Fruit fly (Drosophila melanogaster): ENCODE results near the gene Alp12.

Alp12 gene

DNA sequence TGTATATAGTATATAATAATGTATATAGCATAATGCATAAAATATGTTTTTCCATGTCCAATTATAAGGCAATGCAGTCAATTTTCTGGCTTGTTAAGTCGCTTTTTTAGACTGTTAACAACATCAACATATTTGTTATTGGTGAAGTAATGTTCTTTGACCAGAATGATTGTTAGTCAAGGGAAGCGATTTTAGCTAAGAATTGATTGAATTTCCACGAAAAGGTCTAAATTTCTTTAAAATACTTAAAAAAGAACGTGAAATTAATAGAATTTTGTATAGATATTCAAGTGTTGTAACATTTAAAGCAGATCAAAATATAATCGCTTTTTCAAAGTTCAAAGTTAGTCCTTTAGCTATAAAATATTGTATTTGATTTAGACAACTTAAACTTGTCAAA, 39.6 kb downstream of the Alp12 start (continued):
- TF ChIP-seq CG7839 (tag; optimal IDR thresholded peaks at IDR 0.05) (peak; percentile 23), sim (GFP tag; IDR thresholded peaks at IDR 0.05) (no peak), CG5180 (GFP tag; optimal IDR thresholded peaks at IDR 0.05) (no peak), HmgZ (tag; optimal IDR thresholded peaks at IDR 0.05) (no peak), lola (GFP tag; optimal IDR thresholded peaks at IDR 0.05) (peak in 1 of 3 experiments; percentile 28), CG13624 (GFP tag; optimal IDR thresholded peaks at IDR 0.05) (no peak), seq (GFP tag; IDR thresholded peaks at IDR 0.05) (no peak), psq (GFP tag; optimal IDR thresholded peaks at IDR 0.05) (no peak), CG15479 (GFP tag; optimal IDR thresholded peaks at IDR 0.05) (no peak), h (optimal IDR thresholded peaks at IDR 0.05) (no peak), eyg (GFP tag; optimal IDR thresholded peaks at IDR 0.05) (no peak), trh (GFP tag; optimal IDR thresholded peaks at IDR 0.05) (no peak), tll (GFP tag; optimal IDR thresholded peaks at IDR 0.05) (no peak), CG10209 (GFP tag; optimal IDR thresholded peaks at IDR 0.05) (peak; percentile 5), ftz-f1 (GFP tag; optimal IDR thresholded peaks at IDR 0.05) (no peak), Side (GFP tag; optimal IDR thresholded peaks at IDR 0.05) (no peak), gfzf (GFP tag; optimal IDR thresholded peaks at IDR 0.05) (no peak), Dek (tag; optimal IDR thresholded peaks at IDR 0.05) (no peak), CG4404 (GFP tag; IDR thresholded peaks at IDR 0.05) (no peak), ase (GFP tag; IDR thresholded peaks at IDR 0.05) (no peak), hkb (optimal IDR thresholded peaks at IDR 0.05) (no peak), hkb (GFP tag; IDR thresholded peaks at IDR 0.05) (no peak), Optix (GFP tag; IDR thresholded peaks at IDR 0.05) (no peak), Hmx (GFP tag; optimal IDR thresholded peaks at IDR 0.05) (no peak), CG15696 (tag; optimal IDR thresholded peaks at IDR 0.05) (no peak), CG4707 (GFP tag; optimal IDR thresholded peaks at IDR 0.05) (no peak), CG17385 (GFP tag; optimal IDR thresholded peaks at IDR 0.05) (peak; percentile 1), CG13775 (GFP tag; optimal IDR thresholded peaks at IDR 0.05) (peak; percentile 20), fd96Cb (tag; optimal IDR thresholded peaks at IDR 0.05) (peak; percentile 12), z (GFP tag; IDR thresholded peaks at IDR 0.05) (no peak), CG9727 (GFP tag; optimal IDR thresholded peaks at IDR 0.05) (peak; percentile 31), vnd (GFP tag; IDR thresholded peaks at IDR 0.05; ENCODE audit: partially characterized antibody) (no peak), C15 (GFP tag; IDR thresholded peaks at IDR 0.05) (no peak), CG4617 (GFP tag; optimal IDR thresholded peaks at IDR 0.05; ENCODE audit: borderline replicate concordance) (no peak), MBD-R2 (GFP tag; IDR thresholded peaks at IDR 0.05) (no peak), gem (tag; optimal IDR thresholded peaks at IDR 0.05) (peak; percentile 56), Scr (GFP tag; IDR thresholded peaks at IDR 0.05; ENCODE audit: partially characterized antibody) (no peak), sisA (GFP tag; IDR thresholded peaks at IDR 0.05) (no peak)

DNA sequence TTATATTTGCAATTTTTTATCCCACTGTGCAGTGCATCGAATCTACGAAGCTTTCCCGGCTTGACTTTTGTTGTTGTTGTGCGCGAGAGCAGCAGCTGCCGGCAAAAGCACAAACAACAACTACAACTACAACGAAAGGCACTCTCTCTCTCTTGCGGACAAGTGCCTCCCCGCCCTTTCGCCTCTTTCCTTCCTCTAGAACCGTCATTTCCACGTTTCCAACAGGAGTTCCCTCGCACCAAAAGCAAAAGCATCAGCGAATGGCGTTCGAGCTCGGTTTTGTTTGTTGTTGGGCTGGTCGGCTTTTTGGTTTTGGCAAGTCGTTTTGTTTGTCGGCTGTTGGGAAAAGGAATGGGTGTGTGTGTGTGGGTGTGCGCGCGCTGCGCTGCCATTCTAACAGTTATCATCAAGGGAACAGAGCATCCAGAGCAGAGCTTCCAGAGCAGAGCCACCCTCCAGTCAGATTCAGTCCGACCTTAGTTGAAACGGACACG, 40.0 kb downstream of the Alp12 start, which contains the start of gene tj:
Gene tj (plus strand): TSS at position 444 of the 494 bp plus-strand sequence.
- TF ChIP-seq tup (GFP tag; optimal IDR thresholded peaks at IDR 0.05) (no peak), exex (tag; optimal IDR thresholded peaks at IDR 0.05) (no peak), zfh2 (GFP tag; optimal IDR thresholded peaks at IDR 0.05) (no peak), Trl (optimal IDR thresholded peaks at IDR 0.05) (peak; percentile 9 to 46), Trl (GFP tag; optimal IDR thresholded peaks at IDR 0.05) (no peak), CG9817 (tag; optimal IDR thresholded peaks at IDR 0.05) (no peak), CG42726 (GFP tag; IDR thresholded peaks at IDR 0.05; ENCODE audit: partially characterized antibody) (0 out of 2 replicates have a peak, but pooled peaks have one; percentile 19), Myb (GFP tag; optimal IDR thresholded peaks at IDR 0.05) (no peak), peb (GFP tag; IDR thresholded peaks at IDR 0.05) (no peak), CG15514 (GFP tag; optimal IDR thresholded peaks at IDR 0.05) (no peak), sr (GFP tag; IDR thresholded peaks at IDR 0.05) (no peak), pho (GFP tag; optimal IDR thresholded peaks at IDR 0.05) (no peak), CG11456 (GFP tag; IDR thresholded peaks at IDR 0.05) (no peak), HmgZ (tag; optimal IDR thresholded peaks at IDR 0.05) (no peak), Rfx (GFP tag; IDR thresholded peaks at IDR 0.05) (0 out of 2 replicates have a peak, but pooled peaks have one; percentile 11), CTCF (GFP tag; optimal IDR thresholded peaks at IDR 0.05) (no peak), pnt (GFP tag; optimal IDR thresholded peaks at IDR 0.05) (no peak), CG3726 (GFP tag; IDR thresholded peaks at IDR 0.05) (no peak)

All from whole organism, embryonic.